Fruit fly (Drosophila melanogaster) S2 (cell line): Measurements from ENCODE around the gene CG14736.

Source experiments
- CG8478 ChIP-seq: fragments of >200 bp; optimal IDR thresholded peaks from 2 replicates; lab custom pipeline; 2018
- CTCF ChIP-seq, 2 experiments: fragments of >200 bp; optimal IDR thresholded peaks; 2 replicates each; lab custom pipeline; 2018

CG14736 gene

DNA sequence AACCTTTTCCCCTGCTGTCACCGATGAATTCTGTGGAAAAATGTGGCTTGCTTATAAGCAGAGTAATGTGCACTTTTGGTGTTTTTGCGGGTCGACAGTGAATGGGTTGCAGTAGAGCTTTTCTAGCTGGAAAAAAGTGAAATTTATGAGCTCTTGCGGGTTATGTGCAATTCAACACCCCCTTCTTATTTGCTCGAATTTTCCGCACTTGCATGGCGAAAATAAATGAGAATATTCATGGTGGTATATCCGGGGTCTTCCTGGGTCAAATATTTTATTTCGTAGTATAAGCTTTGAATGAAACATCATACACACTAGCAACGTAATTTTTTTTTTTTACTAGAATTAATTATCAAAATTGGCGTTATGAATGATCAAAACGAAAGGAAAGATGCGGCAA, at the start of gene CG14736:
Gene CG14736, plus strand, starts transcription at position 301 of the 400 bp plus-strand sequence.
- no peak for TF ChIP-seq CG8478 (lab: Kevin White, UChicago)
- TF ChIP-seq CTCF (optimal IDR thresholded peaks at IDR 0.05; lab: Kevin White, UChicago): no peak

DNA sequence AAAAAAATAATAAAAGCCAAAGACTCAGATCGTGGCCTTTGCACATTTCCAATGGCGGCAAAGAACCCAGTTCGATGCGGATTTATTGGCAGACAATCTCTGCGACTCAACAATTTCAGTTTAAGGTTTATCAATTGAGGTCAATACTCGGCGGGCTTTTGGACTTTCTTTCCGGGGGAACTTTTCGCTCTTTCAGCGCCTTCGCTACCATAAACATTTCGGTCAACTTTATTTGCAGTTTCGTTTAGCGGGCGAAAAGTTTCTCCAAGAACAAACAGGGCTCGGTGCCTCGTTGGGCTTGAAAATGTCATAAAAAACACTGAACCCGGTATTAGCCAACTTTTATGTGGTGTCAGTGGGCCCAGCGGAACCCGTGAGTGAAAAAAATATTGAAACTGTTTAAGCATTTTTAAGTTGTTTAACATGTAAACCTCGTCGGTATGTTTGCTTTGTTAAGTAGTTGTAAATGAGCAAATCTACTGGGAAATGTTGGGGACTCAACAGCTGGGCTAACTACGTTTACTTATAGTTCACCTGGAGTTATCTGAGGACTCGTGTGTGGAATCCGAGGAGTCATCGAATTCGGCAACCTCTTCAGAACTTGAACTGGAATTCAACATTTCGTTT, 48.7 kb upstream of the CG14736 start:
- TF ChIP-seq CG8478 (lab: Kevin White, UChicago) (no peak), CTCF (optimal IDR thresholded peaks at IDR 0.05; lab: Kevin White, UChicago) (no peak)

DNA sequence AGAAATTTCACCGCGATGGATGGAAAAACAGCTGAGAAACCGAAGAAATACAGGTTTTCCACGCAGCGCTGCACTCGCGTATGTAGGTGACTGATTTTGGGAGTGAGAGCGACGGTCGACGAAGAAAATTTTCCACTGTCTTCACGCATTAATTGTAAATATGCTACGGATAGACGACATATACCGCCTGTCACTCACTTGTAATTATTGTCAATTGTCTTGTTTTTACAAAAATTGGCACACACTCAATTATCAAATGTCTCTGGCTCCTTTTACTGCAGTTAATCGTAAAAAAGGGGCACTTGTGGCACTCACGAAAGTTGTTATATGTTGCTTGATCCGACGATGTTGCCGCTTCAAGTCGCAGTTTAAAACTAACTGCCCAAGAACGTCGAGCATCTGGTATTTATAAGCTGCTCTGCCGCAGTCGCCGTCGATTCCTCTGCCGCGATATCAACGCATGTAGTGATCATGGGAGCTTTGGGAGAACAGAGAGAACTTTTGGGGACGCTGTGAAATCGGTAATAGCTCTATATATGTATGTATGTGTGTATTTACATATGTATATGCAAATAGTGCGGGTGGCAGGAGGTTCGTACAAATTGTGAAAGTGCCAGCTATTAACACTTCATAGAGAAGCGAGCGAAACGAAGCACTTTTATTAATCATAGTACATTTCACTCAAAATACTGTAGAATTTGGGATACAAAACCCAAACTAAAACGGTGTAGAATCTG, 47.2 kb upstream of the CG14736 start, which contains the start of gene mfas:
Gene mfas, minus strand, starts transcription at position 382 of the 737 bp plus-strand sequence.
- TF ChIP-seq CG8478 (lab: Kevin White, UChicago) (no peak), CTCF (optimal IDR thresholded peaks at IDR 0.05; lab: Kevin White, UChicago) (no peak)

DNA sequence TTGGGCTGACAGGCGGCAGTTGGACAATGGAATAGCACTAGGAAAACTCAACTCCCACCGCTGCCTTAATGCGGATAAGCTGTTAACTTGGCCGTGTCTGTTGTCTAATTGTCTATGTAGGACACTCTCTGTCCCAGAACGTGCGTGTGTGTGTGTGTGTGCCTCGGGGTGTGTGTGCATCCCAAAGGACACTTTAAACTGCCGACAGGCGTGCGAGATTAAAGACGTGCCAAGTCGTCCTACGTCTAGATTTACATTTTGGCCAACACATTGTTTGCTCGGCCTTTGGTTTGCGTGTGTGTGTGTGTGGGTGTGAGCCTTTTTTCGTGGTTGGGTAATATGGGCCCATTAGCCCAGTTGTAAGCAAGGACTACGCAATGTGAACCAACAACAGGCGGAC, 42.2 kb upstream of the CG14736 start:
- TF ChIP-seq CTCF (optimal IDR thresholded peaks at IDR 0.05; lab: Kevin White, UChicago) (no peak), CG8478 (lab: Kevin White, UChicago) (no peak)

DNA sequence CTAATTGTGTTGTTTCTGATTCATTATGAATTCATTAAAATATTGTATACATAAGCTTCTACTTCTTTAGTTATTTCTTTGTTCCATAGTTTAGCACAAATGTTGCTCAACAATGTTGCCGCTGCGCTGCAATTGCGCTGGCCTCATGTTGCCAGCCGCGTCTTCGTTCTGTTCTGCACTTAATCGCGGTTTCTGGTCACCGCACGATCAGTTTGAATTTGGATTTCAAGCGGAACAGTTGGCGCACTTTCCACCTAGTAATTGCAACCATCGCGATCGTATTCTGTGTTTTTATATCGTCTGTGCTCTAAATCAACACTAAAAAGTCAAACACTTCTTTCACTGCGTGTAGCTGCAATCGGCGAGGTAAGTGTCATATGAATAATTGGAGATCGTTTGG, 41.3 kb upstream of the CG14736 start, which contains the start of gene Ect3:
Gene Ect3, plus strand, starts transcription at position 205 of the 400 bp plus-strand sequence.
- TF ChIP-seq CG8478 (lab: Kevin White, UChicago) (no peak), CTCF (optimal IDR thresholded peaks at IDR 0.05; lab: Kevin White, UChicago) (no peak)

DNA sequence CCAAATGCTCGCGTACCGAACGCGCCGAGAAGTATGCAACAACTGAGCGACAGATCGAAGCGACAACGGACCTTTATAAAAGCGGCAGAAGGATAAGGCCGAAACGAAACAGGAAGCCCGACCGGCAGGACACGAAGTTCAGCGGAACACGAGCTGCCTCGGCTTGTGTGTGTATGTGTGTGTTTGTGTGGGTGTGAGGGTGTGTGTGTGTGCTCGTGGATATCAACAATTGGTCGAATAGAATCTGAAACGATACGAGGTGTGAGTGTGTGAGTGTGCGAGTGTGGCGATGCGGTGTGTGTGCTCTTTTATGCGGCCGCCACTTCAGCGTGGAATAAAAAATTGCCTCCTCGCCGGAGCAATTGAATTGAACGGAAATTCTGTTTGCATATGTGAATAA, 34.9 kb upstream of the CG14736 start, which contains the start of gene Tk:
Gene Tk, minus strand, starts transcription at position 57 of the 400 bp plus-strand sequence.
- TF ChIP-seq CG8478 (lab: Kevin White, UChicago): no peak
- TF ChIP-seq CTCF (optimal IDR thresholded peaks at IDR 0.05; lab: Kevin White, UChicago): no peak

DNA sequence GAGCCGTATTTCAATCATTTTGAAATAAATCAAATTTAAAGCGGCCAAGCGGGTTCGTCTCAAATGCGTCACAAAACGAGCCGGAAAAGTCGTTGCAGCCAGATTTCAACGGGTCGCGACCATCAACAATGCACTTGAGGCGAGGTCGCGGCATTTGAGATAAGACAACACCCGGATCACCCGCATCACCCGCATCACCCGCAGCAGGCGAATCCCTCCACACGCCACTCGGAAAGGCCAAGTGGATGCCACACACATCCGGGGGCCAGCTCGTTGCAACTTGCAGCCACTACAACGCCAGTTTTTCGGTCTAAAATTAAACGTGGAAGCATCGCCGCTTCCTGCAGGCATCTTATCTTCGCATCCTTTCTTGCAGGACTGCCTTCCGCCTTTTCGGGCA, 33.9 kb upstream of the CG14736 start:
- no peak for TF ChIP-seq CG8478 (lab: Kevin White, UChicago)
- no peak for TF ChIP-seq CTCF (optimal IDR thresholded peaks at IDR 0.05; lab: Kevin White, UChicago)

DNA sequence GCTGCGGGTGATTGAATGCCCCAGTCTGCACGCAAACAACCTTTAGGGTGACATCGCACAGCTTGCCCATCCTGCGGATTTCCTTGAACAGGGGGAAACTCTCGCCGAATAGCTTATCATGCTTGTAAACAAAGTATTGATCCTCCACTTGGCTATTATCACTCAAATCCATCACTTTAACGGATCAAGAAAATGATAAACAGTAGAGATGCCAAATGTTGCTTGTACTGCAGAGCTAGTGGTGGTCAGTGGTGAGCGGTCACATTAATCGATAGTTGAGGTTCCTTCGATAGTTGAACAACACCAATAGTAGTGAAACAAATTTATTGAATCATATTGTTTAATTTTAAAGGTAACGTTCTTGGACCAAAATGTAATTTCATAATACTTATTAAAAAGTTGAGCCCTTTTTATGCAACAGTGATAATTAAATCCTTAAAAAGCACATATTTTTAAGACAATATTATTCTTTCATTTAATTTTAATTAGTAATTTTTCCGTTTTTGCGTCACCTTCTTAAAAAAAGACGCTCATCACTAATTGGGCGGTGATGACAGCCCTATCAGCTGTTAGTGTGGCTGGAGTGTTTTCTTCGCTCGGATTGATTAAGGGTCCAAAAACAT, 30.0 kb upstream of the CG14736 start, which contains the start of the genes KLHL18 and GCC185:
Gene KLHL18, minus strand, starts transcription at position 233 of the 623 bp plus-strand sequence.
Gene GCC185, plus strand, starts transcription at position 571 of the 623 bp plus-strand sequence.
- TF ChIP-seq CTCF (optimal IDR thresholded peaks at IDR 0.05; lab: Kevin White, UChicago) (no peak), CG8478 (lab: Kevin White, UChicago) (no peak)

DNA sequence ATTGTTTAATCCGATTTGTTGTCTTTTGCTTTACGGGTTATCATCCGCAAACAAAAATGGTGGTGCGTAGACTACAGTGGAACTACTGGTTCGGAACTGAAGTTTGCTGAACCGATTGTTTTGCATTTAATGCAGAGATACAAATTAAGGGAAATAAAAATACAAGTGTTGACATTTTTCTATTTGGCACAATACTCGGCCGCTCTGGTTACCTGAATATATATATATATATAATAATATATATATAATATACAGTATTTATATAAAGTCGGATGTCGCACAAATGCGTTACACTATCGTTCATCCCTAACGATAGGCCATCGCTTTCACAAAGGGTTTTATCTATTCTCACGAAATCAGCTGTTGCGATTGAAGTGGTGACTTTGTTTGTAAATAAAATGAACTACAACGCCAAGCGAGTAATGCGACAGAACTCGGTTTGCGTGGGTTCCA, 23.5 kb upstream of the CG14736 start, which contains the start of the genes DCAF12 and Spt3:
Gene DCAF12, minus strand, starts transcription at position 204 of the 453 bp plus-strand sequence.
Gene Spt3, plus strand, starts transcription at position 329 of the 453 bp plus-strand sequence.
- TF ChIP-seq CG8478 (lab: Kevin White, UChicago) (no peak), CTCF (optimal IDR thresholded peaks at IDR 0.05; lab: Kevin White, UChicago) (no peak)

DNA sequence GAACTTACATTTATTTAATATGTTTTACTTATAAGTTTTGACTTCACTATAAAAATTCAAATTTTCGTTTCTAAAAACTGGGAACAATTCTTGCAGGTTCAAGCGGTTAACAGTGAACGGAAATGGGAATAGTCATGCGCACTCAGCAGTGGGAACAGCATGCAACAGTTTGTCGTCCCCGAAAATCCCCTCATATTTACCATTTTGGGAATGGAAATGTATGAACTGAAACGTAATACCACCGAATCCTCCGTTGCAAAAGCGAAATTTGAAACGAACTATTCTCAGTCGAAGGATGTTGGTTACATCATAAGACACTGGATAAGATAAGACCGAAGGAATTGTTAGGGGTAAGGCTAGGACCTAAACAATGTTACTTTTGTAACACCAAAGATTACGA, 19.3 kb upstream of the CG14736 start:
- no peak for TF ChIP-seq CTCF (optimal IDR thresholded peaks at IDR 0.05; lab: Kevin White, UChicago)
- no peak for TF ChIP-seq CG8478 (lab: Kevin White, UChicago)

DNA sequence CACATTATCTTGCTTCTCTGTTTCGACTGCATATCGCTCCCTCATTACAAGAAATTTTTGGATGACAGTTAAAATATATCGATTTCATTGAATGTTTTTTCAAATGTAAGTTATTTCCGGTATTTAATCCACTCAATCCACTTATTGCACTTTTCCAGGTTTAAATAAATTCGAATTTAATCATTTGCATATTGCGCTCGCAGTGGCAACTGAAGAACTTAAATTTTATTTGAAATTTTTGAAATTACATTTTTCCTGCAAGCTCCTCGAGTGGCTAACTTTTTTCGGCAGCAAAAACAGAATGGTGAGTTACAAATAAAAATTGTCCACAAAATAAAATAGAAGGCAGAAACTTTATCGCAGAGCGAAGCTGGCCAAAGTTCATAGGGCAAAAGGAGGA, 8.7 kb upstream of the CG14736 start, which contains the start of the genes CG31358, CG42504 and CG42505:
Gene CG31358, minus strand, starts transcription at position 101 of the 400 bp plus-strand sequence.
Gene CG42504, minus strand, starts transcription at position 101 of the 400 bp plus-strand sequence.
Gene CG42505, minus strand, starts transcription at position 101 of the 400 bp plus-strand sequence.
- TF ChIP-seq CG8478 (lab: Kevin White, UChicago) (no peak), CTCF (optimal IDR thresholded peaks at IDR 0.05; lab: Kevin White, UChicago) (no peak)

DNA sequence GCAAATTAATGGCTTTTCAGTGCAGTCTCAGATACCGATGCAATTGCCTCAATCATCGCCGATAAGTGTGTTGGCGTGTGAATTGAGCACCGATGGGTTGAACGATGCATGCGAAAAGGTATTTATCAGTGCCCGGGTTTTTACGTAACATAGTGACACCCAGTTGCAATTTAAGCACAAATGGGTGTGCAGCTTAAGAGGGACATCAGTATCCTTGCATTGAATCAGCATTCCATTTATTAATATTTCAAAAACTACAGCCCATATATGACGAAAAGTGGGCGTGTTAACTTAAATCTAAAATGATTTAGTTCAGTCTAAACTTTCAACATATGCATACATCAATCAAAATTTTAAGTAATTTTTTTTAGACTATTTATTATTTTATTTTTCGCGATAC, 7.5 kb upstream of the CG14736 start, which contains the start of gene ssp5:
Gene ssp5, plus strand, starts transcription at position 301 of the 400 bp plus-strand sequence.
- TF ChIP-seq CG8478 (lab: Kevin White, UChicago) (no peak), CTCF (optimal IDR thresholded peaks at IDR 0.05; lab: Kevin White, UChicago) (no peak)

DNA sequence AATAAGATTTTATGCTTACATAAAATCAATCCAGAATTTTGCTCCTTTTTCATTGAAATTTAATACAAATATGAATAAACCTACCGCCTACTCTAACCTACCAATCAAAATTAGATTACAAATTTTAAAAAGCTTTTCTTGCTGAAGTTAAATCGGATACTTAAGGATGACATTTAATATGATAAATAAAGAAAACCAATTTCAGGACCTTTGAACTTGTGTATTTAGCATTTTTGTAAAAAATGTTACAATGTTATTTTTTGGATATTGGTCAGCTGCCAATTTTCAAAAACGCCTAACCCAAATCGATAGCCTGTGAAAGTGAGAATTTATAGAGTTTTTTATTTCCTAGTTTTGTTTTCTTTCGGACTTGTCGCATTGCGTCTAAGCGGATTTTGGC, 8.8 kb downstream of the CG14736 start, which contains the start of gene CG14739:
Gene CG14739, minus strand, starts transcription at position 101 of the 400 bp plus-strand sequence.
- TF ChIP-seq CTCF (optimal IDR thresholded peaks at IDR 0.05; lab: Kevin White, UChicago): no peak
- TF ChIP-seq CG8478 (lab: Kevin White, UChicago): no peak

DNA sequence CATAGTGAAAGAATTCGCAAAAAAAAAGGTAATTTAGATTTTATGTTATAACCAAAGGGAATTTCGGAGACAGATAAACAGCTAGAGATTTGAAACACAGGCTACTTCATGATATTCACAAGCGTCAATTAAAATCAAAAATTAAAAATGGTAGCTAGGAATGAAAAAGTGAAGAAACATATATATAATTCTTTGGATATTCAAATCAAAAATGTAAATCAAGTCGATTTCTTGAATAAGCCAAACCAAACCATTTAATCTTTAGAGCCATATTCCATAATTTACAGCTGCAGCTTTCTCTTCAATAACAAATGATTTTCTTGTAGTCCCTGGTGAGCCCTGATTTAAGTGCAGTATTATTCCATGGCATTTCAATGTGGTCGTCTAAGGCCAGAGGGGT, 22.5 kb downstream of the CG14736 start, which contains the start of gene CG14740:
Gene CG14740, minus strand, starts transcription at position 101 of the 400 bp plus-strand sequence.
- TF ChIP-seq CTCF (optimal IDR thresholded peaks at IDR 0.05; lab: Kevin White, UChicago): no peak
- TF ChIP-seq CG8478 (lab: Kevin White, UChicago): no peak
